Worm (Caenorhabditis elegans) whole organism, mixed stage, embryonic: ENCODE data around the gene tag-30.

Experiments
- elt-3 ChIP-seq: fragments of 150-350 bp; optimal IDR thresholded peaks from 2 replicates; lab custom pipeline; 2014; ENCODE audit warnings: missing biosample characterization, missing genetic modification characterization
- ham-2 ChIP-seq: fragments of 200-800 bp; sonication (Bioruptor generic); optimal IDR thresholded peaks from 2 replicates; lab custom pipeline; 2018; ENCODE audit warnings: mild to moderate bottlenecking, missing genetic modification characterization, missing compliant biosample characterization
- lin-13 ChIP-seq: fragments of 150-350 bp; optimal IDR thresholded peaks from 2 replicates; lab custom pipeline; 2014; ENCODE audit warnings: missing biosample characterization, missing genetic modification characterization
- nhr-12 ChIP-seq: fragments of 150-350 bp; optimal IDR thresholded peaks from 2 replicates; lab custom pipeline; 2014; ENCODE audit warnings: missing biosample characterization, missing genetic modification characterization
- nhr-76 ChIP-seq: sonication (generic microtip); optimal IDR thresholded peaks from 2 replicates; lab custom pipeline; 2017; ENCODE audit warnings: missing biosample characterization, missing genetic modification characterization
- snpc-4 ChIP-seq: fragments of 150-350 bp; optimal IDR thresholded peaks from 2 replicates; lab custom pipeline; 2014; ENCODE audit warnings: missing biosample characterization, missing genetic modification characterization
- unc-39 ChIP-seq: fragments of 150-350 bp; optimal IDR thresholded peaks from 2 replicates; lab custom pipeline; 2014; ENCODE audit warnings: missing biosample characterization, missing genetic modification characterization
- ztf-11 ChIP-seq: fragments of 150-350 bp; optimal IDR thresholded peaks from 2 replicates; lab custom pipeline; 2014; ENCODE audit warnings: missing biosample characterization, missing genetic modification characterization

DNA sequence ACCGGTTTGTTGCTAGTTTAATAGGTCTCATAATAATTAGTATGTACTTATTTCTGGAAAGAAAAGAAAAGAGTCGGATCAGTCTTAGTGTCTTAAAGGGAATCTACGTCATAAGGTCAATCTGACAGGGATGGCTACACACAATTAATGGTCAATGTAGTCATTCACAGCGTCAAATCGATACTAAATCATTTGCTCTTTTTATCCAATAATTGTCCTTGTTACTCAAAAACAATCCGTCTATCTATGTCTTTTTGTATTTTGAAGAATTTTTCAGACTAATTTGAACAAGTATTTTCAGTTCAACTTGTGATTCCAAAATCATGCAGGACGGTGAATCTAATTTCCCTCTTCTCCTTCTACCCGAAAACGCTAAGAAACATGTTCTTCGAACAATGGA lies 16.3 kb downstream of the tag-30 start, which contains the start of gene fbxb-3:
- TF ChIP-seq ztf-11 (no peak), nhr-76 (tag; lab: Kevin White, UChicago) (no peak), nhr-12 (tag; lab: Kevin White, UChicago) (no peak), elt-3 (tag; lab: Kevin White, UChicago) (no peak), ham-2 (GFP tag; lab: Kevin White, UChicago) (no peak), unc-39 (tag; lab: Kevin White, UChicago) (no peak), snpc-4 (tag; lab: Kevin White, UChicago) (no peak), lin-13 (tag; lab: Kevin White, UChicago) (no peak)
